Fruit fly (Drosophila melanogaster) whole organism, adult: ENCODE results near the gene CG12691.

Source experiments
- CG11617 ChIP-seq: fragments of 200-800 bp; sonication (Bioruptor generic); optimal IDR thresholded peaks from 2 replicates; lab custom pipeline; 2017; ENCODE audit warnings: mild to moderate bottlenecking, missing biosample characterization, missing genetic modification reagents, missing genetic modification characterization
- CG12768 ChIP-seq: fragments of 200-800 bp; sonication (Bioruptor generic); optimal IDR thresholded peaks from 2 replicates; lab custom pipeline; 2017; ENCODE audit warnings: missing biosample characterization, missing genetic modification characterization, mild to moderate bottlenecking, moderate library complexity, missing genetic modification reagents
- CG14711 ChIP-seq: fragments of 200-800 bp; sonication (Bioruptor generic); optimal IDR thresholded peaks from 2 replicates; lab custom pipeline; 2018; ENCODE audit warnings: missing biosample characterization, mild to moderate bottlenecking, missing genetic modification characterization, moderate library complexity
- CG1620 ChIP-seq: fragments of 200-800 bp; sonication (Bioruptor generic); optimal IDR thresholded peaks from 2 replicates; lab custom pipeline; 2016; ENCODE audit warnings: missing biosample characterization, missing genetic modification characterization
- CG33017 ChIP-seq: fragments of 200-800 bp; sonication (Bioruptor generic); optimal IDR thresholded peaks from 2 replicates; lab custom pipeline; 2018; ENCODE audit warnings: missing biosample characterization, mild to moderate bottlenecking, missing genetic modification characterization, moderate library complexity
- CG5204 ChIP-seq: fragments of 200-800 bp; sonication (Bioruptor generic); optimal IDR thresholded peaks from 2 replicates; lab custom pipeline; 2016; ENCODE audit warnings: missing biosample characterization, missing genetic modification characterization
- CG7045 ChIP-seq: fragments of 200-800 bp; sonication (Bioruptor generic); optimal IDR thresholded peaks from 2 replicates; lab custom pipeline; 2017; ENCODE audit warnings: missing biosample characterization, mild to moderate bottlenecking, missing genetic modification characterization
- CG7101 ChIP-seq: fragments of 200-800 bp; sonication (Bioruptor generic); optimal IDR thresholded peaks from 2 replicates; lab custom pipeline; 2018; ENCODE audit warnings: missing biosample characterization, mild to moderate bottlenecking, missing genetic modification characterization, moderate library complexity
- Clk ChIP-seq: fragments of 200-800 bp; sonication (Bioruptor generic); optimal IDR thresholded peaks from 2 replicates; lab custom pipeline; 2017; ENCODE audit warnings: missing biosample characterization, missing genetic modification characterization
- Crg-1 ChIP-seq: fragments of 200-800 bp; sonication (Bioruptor generic); optimal IDR thresholded peaks from 2 replicates; lab custom pipeline; 2016; ENCODE audit warnings: missing biosample characterization, missing genetic modification characterization
- Hr96 ChIP-seq: fragments of 200-800 bp; sonication (Bioruptor generic); optimal IDR thresholded peaks from 2 replicates; lab custom pipeline; 2016; ENCODE audit warnings: missing biosample characterization, missing genetic modification characterization
- Mnt ChIP-seq: fragments of 200-800 bp; sonication (Bioruptor generic); optimal IDR thresholded peaks from 2 replicates; lab custom pipeline; 2016; ENCODE audit warnings: missing biosample characterization, mild to moderate bottlenecking, missing genetic modification characterization
- bab1 ChIP-seq: fragments of 200-800 bp; sonication (Bioruptor generic); optimal IDR thresholded peaks from 3 replicates; lab custom pipeline; 2019; ENCODE audit warnings: missing biosample characterization, mild to moderate bottlenecking, missing genetic modification characterization, moderate library complexity
- cic ChIP-seq: fragments of 200-800 bp; sonication (Bioruptor generic); optimal IDR thresholded peaks from 2 replicates; lab custom pipeline; 2017; ENCODE audit warnings: missing biosample characterization, mild to moderate bottlenecking, missing genetic modification characterization, moderate library complexity
- cnc ChIP-seq, 2 experiments: fragments of >200 bp; optimal IDR thresholded peaks; 2 replicates each; lab custom pipeline; 2017
- kay ChIP-seq: fragments of 200-800 bp; sonication (Bioruptor generic); peaks from one replicate; lab custom pipeline; 2016; ENCODE audit warnings: missing biosample characterization, missing genetic modification characterization, borderline replicate concordance
- ovo ChIP-seq: fragments of 200-800 bp; sonication (Bioruptor generic); optimal IDR thresholded peaks from 2 replicates; lab custom pipeline; 2016; ENCODE audit warnings: missing biosample characterization, missing genetic modification characterization
- pad ChIP-seq: fragments of 200-800 bp; sonication (Bioruptor generic); optimal IDR thresholded peaks from 3 replicates; lab custom pipeline; 2017; ENCODE audit warnings: missing biosample characterization, missing genetic modification characterization, mild to moderate bottlenecking, moderate library complexity, missing genetic modification reagents
- tj ChIP-seq: fragments of 200-800 bp; sonication (Bioruptor generic); optimal IDR thresholded peaks from 3 replicates; lab custom pipeline; 2017; ENCODE audit warnings: missing biosample characterization, mild to moderate bottlenecking, missing genetic modification characterization, moderate library complexity
- toe ChIP-seq: fragments of 200-800 bp; sonication (Bioruptor generic); optimal IDR thresholded peaks from 2 replicates; lab custom pipeline; 2016; ENCODE audit warnings: missing biosample characterization, missing genetic modification characterization

The CG12691 gene

dm6 chrX:4273499-4273898 is 7.6 kb downstream of the CG12691 start:
- no peak for TF ChIP-seq pad
- no peak for TF ChIP-seq cic (GFP tag; lab: Kevin White, UChicago)
- TF ChIP-seq ovo (GFP tag; lab: Kevin White, UChicago) = no peak
- no peak for TF ChIP-seq CG5204
- TF ChIP-seq kay (GFP tag; lab: Kevin White, UChicago) = no peak
- no peak for TF ChIP-seq CG12768 (GFP tag; lab: Kevin White, UChicago)
- TF ChIP-seq CG1620 (GFP tag; lab: Kevin White, UChicago) = no peak
- no peak for TF ChIP-seq CG7101 (tag; lab: Kevin White, UChicago)
- no peak for TF ChIP-seq toe (GFP tag; lab: Kevin White, UChicago)
- no peak for TF ChIP-seq CG33017 (tag; lab: Kevin White, UChicago)
- TF ChIP-seq CG14711 (tag; lab: Kevin White, UChicago) = no peak
- TF ChIP-seq Crg-1 = no peak
- TF ChIP-seq bab1 (GFP tag; lab: Kevin White, UChicago) = no peak
- no peak for TF ChIP-seq tj (GFP tag; lab: Kevin White, UChicago)
- TF ChIP-seq Hr96 (GFP tag; lab: Kevin White, UChicago) = no peak
- TF ChIP-seq Clk (GFP tag; lab: Kevin White, UChicago) = no peak
- no peak for TF ChIP-seq Mnt (GFP tag; lab: Kevin White, UChicago)

DNA sequence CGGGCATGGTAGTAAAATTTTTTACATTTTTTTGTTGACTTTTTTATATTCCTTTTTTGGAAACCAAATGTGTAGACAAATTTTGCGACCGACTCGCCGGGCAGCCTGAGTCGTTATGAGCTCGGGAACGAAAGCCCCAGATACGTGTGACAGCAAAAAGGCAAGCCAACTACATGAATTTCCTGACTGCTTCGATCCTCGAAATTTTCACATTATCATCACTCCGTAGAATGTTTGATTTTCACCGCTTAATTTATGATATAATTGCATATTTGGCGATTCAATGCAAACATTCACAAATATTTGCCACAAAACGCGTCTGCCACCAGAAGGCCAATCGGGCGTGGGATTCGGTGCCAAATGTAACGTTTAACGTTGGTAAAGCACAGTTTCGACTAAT is 11.0 kb downstream of the CG12691 start, which contains the start of gene CG15577:
TSS of gene CG15577 (minus strand) at position 101 of the 400 bp plus-strand sequence.
- TF ChIP-seq Clk (GFP tag; lab: Kevin White, UChicago) (no peak), cic (GFP tag; lab: Kevin White, UChicago) (no peak), tj (GFP tag; lab: Kevin White, UChicago) (no peak), CG33017 (tag; lab: Kevin White, UChicago) (no peak), ovo (GFP tag; lab: Kevin White, UChicago) (no peak), toe (GFP tag; lab: Kevin White, UChicago) (no peak), CG7101 (tag; lab: Kevin White, UChicago) (no peak), bab1 (GFP tag; lab: Kevin White, UChicago) (no peak), Crg-1 (no peak)

- no peak for TF ChIP-seq CG14711 (tag; lab: Kevin White, UChicago)
- no peak for TF ChIP-seq ovo (GFP tag; lab: Kevin White, UChicago)
- TF ChIP-seq bab1 (GFP tag; lab: Kevin White, UChicago) = no peak
- no peak for TF ChIP-seq Clk (GFP tag; lab: Kevin White, UChicago)
- no peak for TF ChIP-seq Mnt (GFP tag; lab: Kevin White, UChicago)
- TF ChIP-seq kay (GFP tag; lab: Kevin White, UChicago) = no peak
- no peak for TF ChIP-seq cnc (optimal IDR thresholded peaks at IDR 0.05; lab: Kevin White, UChicago)
- TF ChIP-seq tj (GFP tag; lab: Kevin White, UChicago) = no peak
- no peak for TF ChIP-seq cic (GFP tag; lab: Kevin White, UChicago)
- no peak for TF ChIP-seq CG11617 (GFP tag; lab: Kevin White, UChicago)
- TF ChIP-seq CG33017 (tag; lab: Kevin White, UChicago) = no peak
- no peak for TF ChIP-seq CG7101 (tag; lab: Kevin White, UChicago)
- no peak for TF ChIP-seq Hr96 (GFP tag; lab: Kevin White, UChicago)
- no peak for TF ChIP-seq toe (GFP tag; lab: Kevin White, UChicago)
These were observed 12.0 kb downstream of the CG12691 start, which contains the start of gene CG15578 for dm6 chrX:4277861-4278260. CG15578 (minus strand) TSS chrX:4277961.

DNA sequence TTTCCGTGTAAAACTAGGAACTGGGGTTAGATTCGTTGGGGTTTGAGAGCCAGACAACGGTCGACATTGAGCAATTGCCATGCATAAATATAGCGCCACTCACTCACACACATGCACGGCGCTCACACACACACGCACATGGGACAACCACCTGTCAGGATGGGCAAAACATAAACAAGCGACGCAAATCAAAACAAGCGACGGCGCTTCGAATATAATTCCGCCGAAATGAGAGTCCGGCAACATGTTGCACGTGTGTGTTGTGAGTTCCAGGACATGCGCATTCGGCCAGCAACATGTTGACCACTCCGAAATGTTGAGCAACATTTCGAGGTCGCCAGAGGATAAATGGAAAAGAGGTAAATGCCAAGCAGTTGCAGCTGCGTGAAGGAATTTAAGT is 14.9 kb downstream of the CG12691 start:
- TF ChIP-seq Hr96 (GFP tag; lab: Kevin White, UChicago) = no peak
- TF ChIP-seq CG7101 (tag; lab: Kevin White, UChicago) = no peak

DNA sequence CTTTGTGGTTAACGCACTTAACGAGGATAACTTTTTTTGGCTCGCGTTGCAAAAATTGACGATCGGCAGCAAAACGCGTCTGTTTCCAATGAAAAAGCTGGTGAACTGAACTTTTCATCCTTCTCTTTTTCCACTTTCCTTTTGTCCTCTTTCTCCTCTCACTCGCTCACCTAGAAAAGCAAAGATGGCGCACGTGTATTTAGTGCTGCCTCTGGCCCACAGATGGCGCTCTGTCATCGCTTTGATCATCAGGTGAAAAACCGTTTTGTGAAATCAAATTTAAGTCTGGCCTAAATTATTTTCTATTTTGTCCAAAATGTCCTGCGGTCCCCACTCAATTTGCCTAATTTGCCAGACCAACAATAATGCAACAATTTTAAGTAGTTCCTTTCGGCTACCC is 27.5 kb downstream of the CG12691 start:
- TF ChIP-seq cic (GFP tag; lab: Kevin White, UChicago) = no peak
- no peak for TF ChIP-seq CG7045
- TF ChIP-seq Clk (GFP tag; lab: Kevin White, UChicago) = no peak
- no peak for TF ChIP-seq tj (GFP tag; lab: Kevin White, UChicago)
- no peak for TF ChIP-seq ovo (GFP tag; lab: Kevin White, UChicago)
- TF ChIP-seq bab1 (GFP tag; lab: Kevin White, UChicago) = no peak
- TF ChIP-seq cnc (optimal IDR thresholded peaks at IDR 0.05; lab: Kevin White, UChicago) = no peak
- TF ChIP-seq CG12768 (GFP tag; lab: Kevin White, UChicago) = no peak
- TF ChIP-seq toe (GFP tag; lab: Kevin White, UChicago) = no peak
- no peak for TF ChIP-seq Mnt (GFP tag; lab: Kevin White, UChicago)
- no peak for TF ChIP-seq kay (GFP tag; lab: Kevin White, UChicago)
- no peak for TF ChIP-seq CG5204
- TF ChIP-seq Crg-1 = no peak

DNA sequence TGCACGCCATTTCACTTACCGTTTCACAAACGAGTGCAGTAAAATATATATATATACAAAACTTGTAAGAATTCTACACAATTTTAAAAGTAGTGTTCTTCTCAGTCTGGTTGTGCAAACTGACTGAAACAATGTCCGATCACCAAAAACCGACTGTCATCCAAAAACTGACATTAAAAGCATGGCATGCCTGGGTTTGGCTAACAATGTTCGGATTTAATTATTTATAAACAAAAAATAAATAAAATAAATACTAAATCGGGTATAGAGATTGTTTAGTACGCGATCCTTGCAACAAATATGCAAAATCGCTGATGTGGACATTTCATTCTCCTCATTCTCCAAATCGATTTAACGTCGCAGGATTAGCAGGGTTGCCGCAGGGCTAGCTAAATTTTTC is 36.3 kb downstream of the CG12691 start, which contains the start of gene CG12692:
TSS of gene CG12692 (minus strand) at position 101 of the 400 bp plus-strand sequence.
- TF ChIP-seq CG7045 (no peak), ovo (GFP tag; lab: Kevin White, UChicago) (no peak), Crg-1 (no peak), Hr96 (GFP tag; lab: Kevin White, UChicago) (no peak), CG14711 (tag; lab: Kevin White, UChicago) (no peak), CG11617 (GFP tag; lab: Kevin White, UChicago) (no peak), CG33017 (tag; lab: Kevin White, UChicago) (no peak), CG5204 (no peak), kay (GFP tag; lab: Kevin White, UChicago) (no peak)
